Worm (Caenorhabditis elegans) whole organism, L2 larva: ENCODE measurements around the gene ptr-18.
A peak's percentile ranks its signal among the peaks of the same experiment; 100 is the strongest.

ENCODE experiments used
- F13H6.1 ChIP-seq: sonication (generic microtip); optimal IDR thresholded peaks from 2 replicates; lab custom pipeline; 2016; ENCODE audit warnings: missing genetic modification characterization, missing compliant biosample characterization
- R02D3.7 ChIP-seq: fragments of 150-350 bp; optimal IDR thresholded peaks from 2 replicates; lab custom pipeline; 2014; ENCODE audit warnings: missing biosample characterization, missing genetic modification characterization
- Y55F3AM.14 ChIP-seq: fragments of 200-800 bp; sonication (Bioruptor generic); optimal IDR thresholded peaks from 2 replicates; lab custom pipeline; 2018; ENCODE audit warnings: mild to moderate bottlenecking, missing genetic modification characterization, missing compliant biosample characterization
- ZK546.5 ChIP-seq: sonication (generic microtip); optimal IDR thresholded peaks from 2 replicates; lab custom pipeline; 2017; ENCODE audit warnings: missing biosample characterization, missing genetic modification characterization
- alr-1 ChIP-seq: fragments of 150-350 bp; optimal IDR thresholded peaks from 2 replicates; lab custom pipeline; 2014; ENCODE audit warnings: missing biosample characterization, missing genetic modification characterization
- aly-2 ChIP-seq: fragments of 150-350 bp; optimal IDR thresholded peaks from 2 replicates; lab custom pipeline; 2014; ENCODE audit warnings: missing biosample characterization, missing genetic modification characterization
- blmp-1 ChIP-seq: sonication (generic microtip); optimal IDR thresholded peaks from 2 replicates; lab custom pipeline; 2017; ENCODE audit warnings: missing genetic modification characterization, mild to moderate bottlenecking, missing compliant biosample characterization, antibody characterized with exemption, moderate library complexity; ENCODE audit not compliant: insufficient read depth
- crh-2 ChIP-seq: sonication (generic microtip); optimal IDR thresholded peaks from 2 replicates; lab custom pipeline; 2017; ENCODE audit warnings: missing biosample characterization, missing genetic modification characterization
- egl-27 ChIP-seq: sonication (generic microtip); optimal IDR thresholded peaks from 3 replicates; lab custom pipeline; 2017; ENCODE audit warnings: missing biosample characterization, missing genetic modification reagents, missing genetic modification characterization
- elt-3 ChIP-seq: sonication (generic microtip); optimal IDR thresholded peaks from 2 replicates; lab custom pipeline; 2017; ENCODE audit warnings: missing biosample characterization, missing genetic modification characterization
- fos-1 ChIP-seq: fragments of 150-350 bp; optimal IDR thresholded peaks from 2 replicates; lab custom pipeline; 2014; ENCODE audit warnings: missing biosample characterization, missing genetic modification characterization
- gmeb-1 ChIP-seq: fragments of 150-350 bp; optimal IDR thresholded peaks from 2 replicates; lab custom pipeline; 2014; ENCODE audit warnings: missing biosample characterization, missing genetic modification characterization
- lin-13 ChIP-seq: fragments of 150-350 bp; optimal IDR thresholded peaks from 2 replicates; lab custom pipeline; 2014; ENCODE audit warnings: missing biosample characterization, missing genetic modification reagents, missing genetic modification characterization
- lin-39 ChIP-seq: fragments of 150-350 bp; optimal IDR thresholded peaks from 2 replicates; lab custom pipeline; 2014; ENCODE audit warnings: missing biosample characterization, missing genetic modification reagents, missing genetic modification characterization
- mab-5 ChIP-seq: fragments of 150-350 bp; optimal IDR thresholded peaks from 2 replicates; lab custom pipeline; 2014; ENCODE audit warnings: missing biosample characterization, missing genetic modification characterization
- mbf-1 ChIP-seq: sonication (generic microtip); optimal IDR thresholded peaks from 2 replicates; lab custom pipeline; 2017; ENCODE audit warnings: missing biosample characterization, missing genetic modification characterization
- mdl-1 ChIP-seq, 2 experiments: fragments of 150-350 bp in 1 of 2; sonication (generic microtip) in 1 of 2; optimal IDR thresholded peaks; 2 replicates each; lab custom pipeline; 2017; ENCODE audit warnings: missing biosample characterization in 2 of 2, missing genetic modification characterization in 2 of 2
- nhr-10 ChIP-seq: sonication (generic microtip); optimal IDR thresholded peaks from 2 replicates; lab custom pipeline; 2017; ENCODE audit warnings: missing biosample characterization, missing genetic modification characterization
- nhr-12 ChIP-seq: fragments of 150-350 bp; optimal IDR thresholded peaks from 2 replicates; lab custom pipeline; 2014; ENCODE audit warnings: missing biosample characterization, missing genetic modification characterization
- nhr-129 ChIP-seq: fragments of 150-350 bp; optimal IDR thresholded peaks from 2 replicates; lab custom pipeline; 2014; ENCODE audit warnings: missing biosample characterization, missing genetic modification characterization
- nhr-21 ChIP-seq: fragments of 150-350 bp; optimal IDR thresholded peaks from 2 replicates; lab custom pipeline; 2014; ENCODE audit warnings: missing biosample characterization, missing genetic modification characterization
- nhr-25 ChIP-seq: fragments of 150-350 bp; sonication (generic microtip); optimal IDR thresholded peaks from 3 replicates; lab custom pipeline; 2014; ENCODE audit warnings: missing biosample characterization, missing genetic modification characterization
- nhr-77 ChIP-seq: fragments of 150-350 bp; optimal IDR thresholded peaks from 2 replicates; lab custom pipeline; 2014; ENCODE audit warnings: missing biosample characterization, missing genetic modification characterization
- peb-1 ChIP-seq: fragments of 150-350 bp; optimal IDR thresholded peaks from 2 replicates; lab custom pipeline; 2014; ENCODE audit warnings: missing biosample characterization, missing genetic modification characterization
- sem-4 ChIP-seq: fragments of 150-350 bp; optimal IDR thresholded peaks from 2 replicates; lab custom pipeline; 2014; ENCODE audit warnings: missing biosample characterization, missing genetic modification reagents, missing genetic modification characterization
- skn-1 ChIP-seq: sonication (generic microtip); optimal IDR thresholded peaks from 2 replicates; lab custom pipeline; 2017; ENCODE audit warnings: missing biosample characterization, missing genetic modification characterization
- sma-3 ChIP-seq: sonication (generic microtip); optimal IDR thresholded peaks from 2 replicates; lab custom pipeline; 2016; ENCODE audit warnings: missing genetic modification reagents, missing genetic modification characterization, missing compliant biosample characterization
- sma-9 ChIP-seq, 2 experiments: fragments of 150-350 bp in 1 of 2; sonication (generic microtip) in 1 of 2; optimal IDR thresholded peaks; 2 replicates each; lab custom pipeline; 2014 to 2016; ENCODE audit warnings: missing genetic modification characterization in 2 of 2, mild to moderate bottlenecking in 1 of 2, missing biosample characterization in 1 of 2, missing compliant biosample characterization in 1 of 2, missing genetic modification reagents in 1 of 2, moderate library complexity in 1 of 2
- snpc-4 ChIP-seq: fragments of 150-350 bp; optimal IDR thresholded peaks from 2 replicates; lab custom pipeline; 2014; ENCODE audit warnings: missing biosample characterization, missing genetic modification characterization
- unc-39 ChIP-seq: fragments of 150-350 bp; optimal IDR thresholded peaks from 2 replicates; lab custom pipeline; 2014; ENCODE audit warnings: missing biosample characterization, missing genetic modification characterization
- unc-55 ChIP-seq: fragments of 150-350 bp; sonication (generic microtip); optimal IDR thresholded peaks from 3 replicates; lab custom pipeline; 2014; ENCODE audit warnings: missing biosample characterization, missing genetic modification reagents, missing genetic modification characterization
- unc-62 ChIP-seq: fragments of 150-350 bp; optimal IDR thresholded peaks from 2 replicates; lab custom pipeline; 2014; ENCODE audit warnings: missing biosample characterization, missing genetic modification reagents, missing genetic modification characterization
- zag-1 ChIP-seq: fragments of 150-350 bp; optimal IDR thresholded peaks from 2 replicates; lab custom pipeline; 2014; ENCODE audit warnings: missing biosample characterization, missing genetic modification characterization
- ztf-1 ChIP-seq: fragments of 200-800 bp; sonication (Bioruptor generic); conservative IDR thresholded peaks from 2 replicates; pipeline ENCODE4 v1.3.6; 2022; ENCODE audit warnings: missing genetic modification characterization, missing compliant biosample characterization
- ztf-4 ChIP-seq: fragments of 150-350 bp; optimal IDR thresholded peaks from 2 replicates; lab custom pipeline; 2014; ENCODE audit warnings: missing biosample characterization, missing genetic modification characterization

The ptr-18 gene

ce11 chrII:12928241-12928640 lies 37.1 kb upstream of the ptr-18 start, which contains the start of gene F58G1.3:
F58G1.3 (minus strand) TSS chrII:12928341.
- no peak for TF ChIP-seq mab-5 (tag; lab: Kevin White, UChicago)
- TF ChIP-seq nhr-10 (tag; lab: Kevin White, UChicago): no peak
- no peak for TF ChIP-seq mdl-1 (tag; optimal IDR thresholded peaks at IDR 0.05; lab: Kevin White, UChicago)
- no peak for TF ChIP-seq lin-13 (GFP tag; lab: Kevin White, UChicago)
- TF ChIP-seq gmeb-1 (tag; lab: Kevin White, UChicago): no peak
- no peak for TF ChIP-seq nhr-12 (tag; lab: Kevin White, UChicago)
- TF ChIP-seq sem-4 (tag; lab: Kevin White, UChicago): no peak
- TF ChIP-seq Y55F3AM.14 (GFP tag; lab: Kevin White, UChicago): no peak
- TF ChIP-seq F13H6.1 (tag; lab: Kevin White, UChicago): no peak
- no peak for TF ChIP-seq unc-39
- no peak for TF ChIP-seq aly-2 (tag; lab: Kevin White, UChicago)
- no peak for TF ChIP-seq ztf-4
- TF ChIP-seq peb-1 (tag; lab: Kevin White, UChicago): no peak
- TF ChIP-seq nhr-77 (tag; lab: Kevin White, UChicago): no peak
- no peak for TF ChIP-seq nhr-21 (tag; lab: Kevin White, UChicago)

- peak; percentile 13 for TF ChIP-seq fos-1 (tag; lab: Kevin White, UChicago)
- TF ChIP-seq mbf-1 (tag; lab: Kevin White, UChicago): no peak
- TF ChIP-seq aly-2 (tag; lab: Kevin White, UChicago): no peak
Measured at ce11 chrII:12930138-12930537, 35.2 kb upstream of the ptr-18 start.

- no peak for TF ChIP-seq gmeb-1 (tag; lab: Kevin White, UChicago)
- peak; percentile 18 for TF ChIP-seq sma-9 (GFP tag; optimal IDR thresholded peaks at IDR 0.05; lab: Kevin White, UChicago)
- no peak for TF ChIP-seq sma-9 (tag; optimal IDR thresholded peaks at IDR 0.05; lab: Kevin White, UChicago)
- TF ChIP-seq fos-1 (tag; lab: Kevin White, UChicago): peak; percentile 81
- peak; percentile 85 for TF ChIP-seq crh-2 (tag; lab: Kevin White, UChicago)
- TF ChIP-seq sma-3 (GFP tag; lab: Kevin White, UChicago): no peak
Measured at ce11 chrII:12931456-12931923, 33.9 kb upstream of the ptr-18 start, which contains the start of gene dct-18. dct-18 (plus strand) TSS chrII:12931873.

ce11 chrII:12935259-12935658 lies 30.1 kb upstream of the ptr-18 start, which contains the start of gene lips-9:
lips-9 (minus strand) TSS chrII:12935359.
- no peak for TF ChIP-seq crh-2 (tag; lab: Kevin White, UChicago)
- TF ChIP-seq lin-13 (GFP tag; lab: Kevin White, UChicago): no peak
- no peak for TF ChIP-seq elt-3
- TF ChIP-seq mab-5 (tag; lab: Kevin White, UChicago): no peak
- TF ChIP-seq nhr-129: no peak
- no peak for TF ChIP-seq lin-39 (tag; lab: Kevin White, UChicago)
- TF ChIP-seq R02D3.7: no peak
- TF ChIP-seq ZK546.5 (tag; lab: Kevin White, UChicago): no peak
- no peak for TF ChIP-seq ztf-1
- no peak for TF ChIP-seq unc-55
- no peak for TF ChIP-seq blmp-1 (tag; lab: Kevin White, UChicago)

- TF ChIP-seq blmp-1 (tag; lab: Kevin White, UChicago) (peak; percentile 26), nhr-21 (tag; lab: Kevin White, UChicago) (no peak), unc-55 (no peak), nhr-25 (tag; lab: Kevin White, UChicago) (peak; percentile 21), zag-1 (tag; lab: Kevin White, UChicago) (no peak), ztf-4 (no peak), skn-1 (tag; lab: Kevin White, UChicago) (no peak), mdl-1 (tag; optimal IDR thresholded peaks at IDR 0.05; lab: Kevin White, UChicago) (no peak), unc-39 (no peak), egl-27 (tag; lab: Kevin White, UChicago) (no peak), sem-4 (tag; lab: Kevin White, UChicago) (peak; percentile 23), lin-13 (GFP tag; lab: Kevin White, UChicago) (no peak), snpc-4 (tag; lab: Kevin White, UChicago) (no peak), fos-1 (tag; lab: Kevin White, UChicago) (peak; percentile 26), unc-62 (GFP tag; lab: Kevin White, UChicago) (no peak), crh-2 (tag; lab: Kevin White, UChicago) (peak; percentile 8), sma-3 (GFP tag; lab: Kevin White, UChicago) (peak; percentile 1), alr-1 (tag; lab: Kevin White, UChicago) (no peak)
Measured at ce11 chrII:12939161-12939560, 26.2 kb upstream of the ptr-18 start.
